Worm (Caenorhabditis elegans): ENCODE measurements around the gene F35D11.3.

Gene F35D11.3

DNA sequence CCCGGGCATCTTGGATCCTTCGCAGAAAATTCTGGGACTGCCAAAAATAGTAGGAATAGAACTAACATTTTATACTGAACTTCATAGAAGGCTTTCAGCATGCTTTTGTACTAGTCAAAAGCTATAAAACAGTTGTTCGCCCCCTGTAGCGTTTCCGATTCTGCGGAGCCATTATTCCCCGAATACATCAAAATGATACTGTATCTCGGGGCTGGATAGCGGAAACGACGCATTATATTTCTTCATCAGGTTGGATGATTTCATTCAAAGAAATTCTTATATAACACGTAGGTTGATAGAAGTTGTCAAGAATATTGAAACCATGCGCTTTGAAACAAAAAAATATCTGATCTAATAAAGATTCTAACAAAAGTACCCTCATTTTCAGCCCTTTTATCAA, 9.8 kb downstream of the F35D11.3 start, which contains the start of gene clec-137:
TSS of gene clec-137 (minus strand) at position 101 of the 400 bp plus-strand sequence.
- TF ChIP-seq B0261.1 (tag; optimal IDR thresholded peaks at IDR 0.05) (no peak), Y53G8AR.9 (GFP tag; conservative IDR thresholded peaks at IDR 0.05) (no peak), tbx-9 (tag; optimal IDR thresholded peaks at IDR 0.05; ENCODE audit: borderline replicate concordance) (no peak), lin-54 (GFP tag; optimal IDR thresholded peaks at IDR 0.05) (no peak), unc-62 (GFP tag; optimal IDR thresholded peaks at IDR 0.05) (no peak), madf-10 (tag; optimal IDR thresholded peaks at IDR 0.05) (no peak), nhr-120 (GFP tag; IDR thresholded peaks at IDR 0.05) (no peak), K11D2.4 (GFP tag; IDR thresholded peaks at IDR 0.05) (no peak), hlh-26 (GFP tag; conservative IDR thresholded peaks at IDR 0.05) (no peak)

DNA sequence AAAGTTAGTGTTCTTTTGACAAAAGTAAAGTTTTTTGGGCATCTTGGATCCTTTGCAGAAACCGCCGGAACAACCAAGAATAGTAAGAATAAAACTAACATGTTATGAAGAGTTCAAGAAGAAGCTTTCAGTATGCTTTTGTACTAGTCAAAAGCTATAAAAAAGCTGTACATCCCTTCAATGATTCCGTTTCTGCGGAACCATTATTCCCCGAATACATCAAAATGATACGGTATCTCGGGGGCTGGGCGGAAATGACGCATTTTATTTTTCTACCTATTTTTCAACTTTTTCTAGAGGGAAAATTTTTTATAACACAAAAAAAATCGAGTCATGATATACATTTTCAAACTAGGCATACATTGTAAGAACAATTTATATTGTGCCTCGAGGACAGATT, 11.5 kb downstream of the F35D11.3 start, which contains the start of gene clec-138:
TSS of gene clec-138 (minus strand) at position 101 of the 400 bp plus-strand sequence.
- TF ChIP-seq efl-1 (GFP tag; optimal IDR thresholded peaks at IDR 0.05): no peak
- TF ChIP-seq D2030.7 (GFP tag; IDR thresholded peaks at IDR 0.05): no peak
- TF ChIP-seq sea-2 (GFP tag; IDR thresholded peaks at IDR 0.05): no peak
- no peak for TF ChIP-seq sdz-38 (tag; optimal IDR thresholded peaks at IDR 0.05)
- TF ChIP-seq ceh-79 (tag; optimal IDR thresholded peaks at IDR 0.05): no peak
- TF ChIP-seq F52B5.7 (tag; optimal IDR thresholded peaks at IDR 0.05): no peak

DNA sequence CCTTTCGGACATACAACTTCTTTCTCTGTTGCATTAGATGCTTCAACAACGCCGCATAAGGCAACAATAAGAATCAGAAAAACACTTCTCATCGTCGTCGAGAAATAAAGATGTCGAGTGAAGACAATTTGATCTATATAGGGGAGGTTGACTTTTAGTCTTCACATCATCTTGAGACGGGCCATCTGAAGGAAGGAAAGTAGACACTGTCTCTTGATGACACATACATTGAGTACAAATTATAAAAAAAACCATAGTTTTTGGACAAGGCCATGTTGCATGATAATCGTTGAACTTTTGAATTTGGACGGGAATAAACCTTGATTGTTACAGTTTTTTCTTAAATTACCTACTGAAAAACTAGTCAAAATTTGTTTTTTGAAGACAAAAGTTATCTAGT, 13.5 kb downstream of the F35D11.3 start, which contains the start of gene clec-139:
TSS of gene clec-139 (minus strand) at position 101 of the 400 bp plus-strand sequence.
- TF ChIP-seq athp-1 (tag; optimal IDR thresholded peaks at IDR 0.05) (no peak), sea-2 (GFP tag; IDR thresholded peaks at IDR 0.05) (no peak), F52B5.7 (tag; optimal IDR thresholded peaks at IDR 0.05) (no peak), B0261.1 (tag; optimal IDR thresholded peaks at IDR 0.05) (no peak), ZK185.1 (tag; optimal IDR thresholded peaks at IDR 0.05; ENCODE audit: poor library complexity, severe bottlenecking) (no peak), efl-1 (GFP tag; optimal IDR thresholded peaks at IDR 0.05) (no peak)

DNA sequence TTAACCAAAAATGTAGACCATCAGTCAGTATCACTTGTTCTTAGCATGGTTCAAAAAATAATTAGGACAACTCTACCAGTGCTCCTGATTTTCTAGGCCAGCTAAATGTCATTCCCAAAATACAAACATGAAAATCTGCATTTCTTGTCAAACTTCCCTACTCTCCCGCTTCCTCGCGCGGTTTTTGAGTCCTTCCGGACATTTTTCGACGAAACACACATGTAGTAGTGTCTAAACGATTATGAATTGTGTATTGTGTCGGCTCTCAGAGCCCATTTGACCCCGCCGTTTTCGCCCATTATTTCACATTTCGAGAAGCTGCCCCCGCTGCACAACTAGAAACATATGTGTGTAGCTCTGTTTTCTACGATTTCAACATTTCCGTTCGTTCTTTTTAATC, 18.4 kb downstream of the F35D11.3 start, which contains the start of gene F35D11.1:
TSS of gene F35D11.1 (plus strand) at position 301 of the 400 bp plus-strand sequence.
- TF ChIP-seq rcor-1 (GFP tag; IDR thresholded peaks at IDR 0.05) (no peak), dpff-1 (tag; optimal IDR thresholded peaks at IDR 0.05) (no peak), B0261.1 (tag; optimal IDR thresholded peaks at IDR 0.05) (no peak), F33H1.4 (GFP tag; IDR thresholded peaks at IDR 0.05) (no peak), bed-2 (GFP tag; IDR thresholded peaks at IDR 0.05) (no peak), mcd-1 (GFP tag; IDR thresholded peaks at IDR 0.05) (no peak), Y79H2A.3 (GFP tag; conservative IDR thresholded peaks at IDR 0.05) (no peak), tlf-1 (GFP tag; optimal IDR thresholded peaks at IDR 0.05) (no peak), sptf-2 (GFP tag; optimal IDR thresholded peaks at IDR 0.05) (no peak), zfh-2 (GFP tag; conservative IDR thresholded peaks at IDR 0.05) (no peak), K11D2.4 (GFP tag; IDR thresholded peaks at IDR 0.05) (no peak), Y56A3A.18 (GFP tag; IDR thresholded peaks at IDR 0.05) (no peak), mxl-1 (tag; optimal IDR thresholded peaks at IDR 0.05) (no peak), lin-26 (GFP tag; IDR thresholded peaks at IDR 0.05) (no peak), attf-6 (GFP tag; IDR thresholded peaks at IDR 0.05) (no peak), F22D6.2 (tag; optimal IDR thresholded peaks at IDR 0.05) (no peak), lag-1 (GFP tag; IDR thresholded peaks at IDR 0.05) (no peak), mel-28 (tag; optimal IDR thresholded peaks at IDR 0.05; ENCODE audit: borderline replicate concordance) (no peak)

DNA sequence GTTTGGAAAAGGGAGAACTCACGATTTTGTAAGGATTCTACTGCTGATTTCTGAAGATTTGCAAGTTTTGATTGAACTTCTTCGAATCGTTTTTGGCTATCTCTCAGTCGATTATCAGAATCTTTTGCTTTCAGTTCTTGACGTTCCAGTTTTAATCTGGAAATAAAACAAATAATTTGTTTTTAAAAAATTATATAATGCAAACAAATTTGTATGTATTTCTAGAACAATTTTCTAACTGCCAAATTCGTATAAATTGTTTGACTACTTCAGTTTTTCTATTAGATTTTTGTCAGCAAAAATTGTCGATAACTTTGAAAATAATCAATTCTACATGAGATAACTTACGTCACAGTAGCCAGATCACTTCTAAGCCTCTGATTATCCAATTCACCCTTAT, 23.3 kb downstream of the F35D11.3 start:
- TF ChIP-seq tbp1 (GFP tag; optimal IDR thresholded peaks at IDR 0.05) (no peak), rpc-1 (optimal IDR thresholded peaks at IDR 0.05) (no peak), rpc-1 (tag; optimal IDR thresholded peaks at IDR 0.05) (no peak), Y53G8AR.9 (GFP tag; conservative IDR thresholded peaks at IDR 0.05) (no peak), unc-62 (GFP tag; optimal IDR thresholded peaks at IDR 0.05) (no peak), nhr-80 (tag; optimal IDR thresholded peaks at IDR 0.05) (no peak), lsy-27 (tag; optimal IDR thresholded peaks at IDR 0.05; ENCODE audit: borderline replicate concordance, insufficient read depth) (no peak), F37B4.10 (GFP tag; IDR thresholded peaks at IDR 0.05) (no peak), F57C9.4 (tag; optimal IDR thresholded peaks at IDR 0.05) (no peak), ZK185.1 (tag; optimal IDR thresholded peaks at IDR 0.05; ENCODE audit: poor library complexity, severe bottlenecking) (no peak), F39B2.1 (GFP tag; IDR thresholded peaks at IDR 0.05) (no peak), K12H6.12 (tag; optimal IDR thresholded peaks at IDR 0.05) (no peak)
